Fruit fly (Drosophila melanogaster) whole organism, prepupa: ENCODE data around the gene Dhc62B.

Experiments used
- CG16779 ChIP-seq: fragments of 200-800 bp; sonication (Bioruptor generic); optimal IDR thresholded peaks from 3 replicates; lab custom pipeline; 2017; ENCODE audit warnings: missing biosample characterization, mild to moderate bottlenecking, missing genetic modification characterization
- CG3919 ChIP-seq: fragments of 200-800 bp; sonication (Bioruptor generic); optimal IDR thresholded peaks from 3 replicates; lab custom pipeline; 2016; ENCODE audit warnings: missing biosample characterization, missing genetic modification characterization
- CG7368 ChIP-seq: fragments of 200-800 bp; sonication (Bioruptor generic); optimal IDR thresholded peaks from 3 replicates; lab custom pipeline; 2016; ENCODE audit warnings: missing biosample characterization, missing genetic modification characterization
- Eip75B ChIP-seq: fragments of 200-800 bp; sonication (Bioruptor generic); optimal IDR thresholded peaks from 3 replicates; lab custom pipeline; 2016; ENCODE audit warnings: missing biosample characterization, missing genetic modification characterization
- Eip78C ChIP-seq: fragments of 200-800 bp; sonication (Bioruptor generic); peaks from one replicate; lab custom pipeline; 2016; ENCODE audit warnings: missing biosample characterization, missing genetic modification characterization
- Eip93F ChIP-seq: fragments of 200-800 bp; sonication (Bioruptor generic); optimal IDR thresholded peaks from 2 replicates; lab custom pipeline; 2016; ENCODE audit warnings: missing biosample characterization, mild to moderate bottlenecking, missing genetic modification characterization
- Lpt ChIP-seq: fragments of 200-800 bp; sonication (Bioruptor generic); optimal IDR thresholded peaks from 3 replicates; lab custom pipeline; 2016; ENCODE audit warnings: missing biosample characterization, missing genetic modification characterization
- Sox102F ChIP-seq: fragments of 200-800 bp; sonication (Bioruptor generic); optimal IDR thresholded peaks from 2 replicates; lab custom pipeline; 2016; ENCODE audit warnings: missing biosample characterization, mild to moderate bottlenecking, missing genetic modification characterization
- Sox14 ChIP-seq: fragments of 200-800 bp; sonication (Bioruptor generic); optimal IDR thresholded peaks from 3 replicates; lab custom pipeline; 2016; ENCODE audit warnings: missing biosample characterization, missing genetic modification characterization
- eg ChIP-seq: fragments of 200-800 bp; sonication (Bioruptor generic); IDR thresholded peaks from 3 replicates; pipeline ENCODE4 v1.3.6; 2022; ENCODE audit warnings: missing biosample characterization, missing genetic modification characterization

DNA sequence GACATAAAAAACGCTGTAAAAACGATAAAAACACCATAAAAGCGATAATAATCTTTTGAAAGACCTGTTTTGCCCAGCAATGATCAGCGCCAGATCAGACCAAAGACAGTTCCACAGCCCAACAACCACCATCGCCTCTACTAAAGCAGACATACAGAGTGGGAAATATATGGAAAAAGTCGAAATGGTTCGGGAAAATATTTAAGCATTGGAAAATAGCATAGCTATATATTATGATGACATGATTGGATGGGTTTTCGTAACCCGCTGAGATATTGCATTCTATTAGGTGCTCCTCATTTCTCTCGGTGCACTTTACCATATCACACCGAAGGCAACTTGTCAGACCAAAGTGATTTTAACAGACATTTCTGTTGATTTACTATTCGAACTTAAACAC lies 37.1 kb upstream of the Dhc62B start:
- no peak for TF ChIP-seq Sox102F (GFP tag; lab: Kevin White, UChicago)
- TF ChIP-seq Lpt (GFP tag; lab: Kevin White, UChicago) = peak; percentile 79
- TF ChIP-seq Eip78C (GFP tag; lab: Kevin White, UChicago) = peak; percentile 96
- peak; percentile 84 for TF ChIP-seq Eip75B (GFP tag; lab: Kevin White, UChicago)
- TF ChIP-seq CG7368 (GFP tag; lab: Kevin White, UChicago) = no peak
- TF ChIP-seq CG3919 = peak; percentile 90
- peak; percentile 85 for TF ChIP-seq Sox14 (GFP tag; lab: Kevin White, UChicago)
- peak; percentile 95 for TF ChIP-seq eg (GFP tag; lab: Robert Waterston, UW)
- no peak for TF ChIP-seq CG16779 (tag; lab: Kevin White, UChicago)
- no peak for TF ChIP-seq Eip93F (GFP tag; lab: Kevin White, UChicago)
